Worm (Caenorhabditis elegans): ENCODE data around the gene ptr-9.

ptr-9 gene

ce11 chrIII:9112479-9112878 lies 49.0 kb downstream of the ptr-9 start:
- TF ChIP-seq W03F9.2 (tag; optimal IDR thresholded peaks at IDR 0.05) (no peak), him-1 (tag; optimal IDR thresholded peaks at IDR 0.05) (no peak), dao-5 (tag; optimal IDR thresholded peaks at IDR 0.05) (no peak)

DNA sequence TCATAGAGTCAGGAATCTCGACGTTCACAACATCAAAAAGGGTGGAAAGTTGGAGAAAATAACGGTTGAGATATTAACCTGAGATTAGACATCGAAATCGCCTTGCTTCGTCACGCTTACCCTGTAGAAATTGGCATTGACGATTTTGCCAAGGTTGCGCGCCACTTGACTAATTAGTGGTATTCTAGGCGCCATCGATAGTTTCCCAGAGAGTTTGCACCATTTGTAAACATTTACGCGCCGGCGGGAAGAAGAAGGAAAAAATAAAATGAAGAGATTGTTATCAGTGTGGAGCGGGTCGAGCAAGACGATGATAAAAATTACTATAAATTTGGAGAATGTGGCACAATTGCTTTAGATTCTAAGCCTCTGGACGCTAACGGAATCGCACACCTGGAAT lies 51.2 kb downstream of the ptr-9 start:
- TF ChIP-seq him-1 (tag; optimal IDR thresholded peaks at IDR 0.05) (no peak), W03F9.2 (tag; optimal IDR thresholded peaks at IDR 0.05) (no peak), dao-5 (tag; optimal IDR thresholded peaks at IDR 0.05) (no peak)

DNA sequence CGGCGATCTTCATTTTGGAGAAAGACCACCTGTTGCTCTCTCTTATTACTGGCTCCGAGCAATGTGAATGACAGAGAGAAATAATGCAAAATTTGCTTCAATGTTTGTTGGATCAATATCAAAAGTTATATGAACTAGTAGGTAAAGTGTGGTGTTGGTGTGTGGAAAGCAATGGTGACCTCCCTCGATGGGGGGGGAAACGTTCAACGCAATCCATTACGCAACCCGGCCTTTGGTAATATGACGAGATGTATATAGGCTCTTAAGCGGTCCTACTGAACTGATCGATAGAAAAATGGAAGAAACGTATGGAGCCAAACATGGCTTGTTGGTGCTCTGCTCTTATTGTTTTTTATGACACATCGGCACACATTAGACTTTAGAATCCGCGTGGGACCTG lies 51.7 kb downstream of the ptr-9 start:
- no peak for TF ChIP-seq dao-5 (tag; optimal IDR thresholded peaks at IDR 0.05)
- TF ChIP-seq W03F9.2 (tag; optimal IDR thresholded peaks at IDR 0.05): no peak
- no peak for TF ChIP-seq him-1 (tag; optimal IDR thresholded peaks at IDR 0.05)

DNA sequence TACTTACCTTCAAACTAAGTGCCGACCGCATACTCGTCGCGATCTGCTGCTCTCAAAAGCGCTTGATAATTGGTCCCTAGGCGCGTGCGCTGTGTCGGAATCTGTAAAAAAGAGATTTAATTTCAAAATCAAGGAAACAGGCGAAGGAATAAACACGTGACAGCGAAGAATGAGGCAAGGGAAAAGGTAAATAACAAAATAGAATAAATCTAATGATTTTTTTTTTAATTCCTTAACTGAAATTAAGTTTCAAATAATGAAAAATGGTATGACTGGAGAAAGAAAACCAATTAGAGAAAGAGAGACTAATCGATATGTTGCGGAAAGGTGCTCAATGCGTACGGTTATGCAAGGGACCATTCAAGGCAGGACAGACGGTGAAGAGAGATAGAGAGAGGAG lies 52.3 kb downstream of the ptr-9 start, which contains the start of gene cya-1:
Gene cya-1 (minus strand): TSS at position 101 of the 400 bp plus-strand sequence.
- no peak for TF ChIP-seq dao-5 (tag; optimal IDR thresholded peaks at IDR 0.05)

Data from whole organism, L4/young adult.